Worm (Caenorhabditis elegans) whole organism, late embryonic: Measurements from ENCODE around the gene F10E7.11.

Source experiments
- C08G9.2 ChIP-seq: sonication (generic microtip); optimal IDR thresholded peaks from 2 replicates; lab custom pipeline; 2016; ENCODE audit warnings: mild to moderate bottlenecking, missing genetic modification characterization, moderate library complexity, missing compliant biosample characterization
- F13H6.1 ChIP-seq: sonication (generic microtip); optimal IDR thresholded peaks from 2 replicates; lab custom pipeline; 2016; ENCODE audit warnings: missing genetic modification characterization, missing compliant biosample characterization
- K02D7.2 ChIP-seq: sonication (generic microtip); optimal IDR thresholded peaks from 2 replicates; lab custom pipeline; 2017; ENCODE audit warnings: mild to moderate bottlenecking, missing genetic modification characterization, missing compliant biosample characterization
- ama-1 ChIP-seq: fragments of 150-350 bp; optimal IDR thresholded peaks from 2 replicates; lab custom pipeline; 2014
- ceh-14 ChIP-seq: sonication (generic microtip); optimal IDR thresholded peaks from 2 replicates; lab custom pipeline; 2016; ENCODE audit warnings: missing genotype, missing genetic modification characterization, missing compliant biosample characterization
- ceh-18 ChIP-seq: sonication (generic microtip); optimal IDR thresholded peaks from 2 replicates; lab custom pipeline; 2016; ENCODE audit warnings: missing genetic modification characterization, missing compliant biosample characterization
- ceh-19 ChIP-seq: fragments of 200-800 bp; sonication (Bioruptor generic); optimal IDR thresholded peaks from 2 replicates; lab custom pipeline; 2018; ENCODE audit warnings: mild to moderate bottlenecking, missing genetic modification characterization, missing compliant biosample characterization
- ceh-2 ChIP-seq: sonication (generic microtip); optimal IDR thresholded peaks from 2 replicates; lab custom pipeline; 2016; ENCODE audit warnings: missing genotype, missing genetic modification characterization, missing compliant biosample characterization
- ceh-22 ChIP-seq: sonication (generic microtip); optimal IDR thresholded peaks from 2 replicates; lab custom pipeline; 2017; ENCODE audit warnings: missing biosample characterization, missing genetic modification characterization
- ceh-24 ChIP-seq: sonication (generic microtip); optimal IDR thresholded peaks from 2 replicates; lab custom pipeline; 2016; ENCODE audit warnings: mild to moderate bottlenecking, missing genetic modification characterization, missing compliant biosample characterization
- ceh-31 ChIP-seq: sonication (generic microtip); optimal IDR thresholded peaks from 2 replicates; lab custom pipeline; 2016; ENCODE audit warnings: missing genetic modification characterization, missing compliant biosample characterization
- ceh-34 ChIP-seq: sonication (generic microtip); optimal IDR thresholded peaks from 2 replicates; lab custom pipeline; 2016; ENCODE audit warnings: mild to moderate bottlenecking, missing genetic modification characterization, missing compliant biosample characterization
- ceh-48 ChIP-seq: sonication (generic microtip); optimal IDR thresholded peaks from 2 replicates; lab custom pipeline; 2016; ENCODE audit warnings: missing genetic modification characterization, inconsistent platforms, missing compliant biosample characterization
- ceh-6 ChIP-seq: fragments of 200-800 bp; sonication (Bioruptor generic); optimal IDR thresholded peaks from 2 replicates; lab custom pipeline; 2018; ENCODE audit warnings: mild to moderate bottlenecking, missing genetic modification characterization, missing compliant biosample characterization
- che-1 ChIP-seq: sonication (generic microtip); optimal IDR thresholded peaks from 2 replicates; lab custom pipeline; 2016; ENCODE audit warnings: mild to moderate bottlenecking, missing genetic modification characterization, missing compliant biosample characterization
- dve-1 ChIP-seq: sonication (generic microtip); optimal IDR thresholded peaks from 2 replicates; lab custom pipeline; 2017; ENCODE audit warnings: antibody characterized with exemption, mild to moderate bottlenecking, missing genetic modification characterization, missing compliant biosample characterization
- elt-2 ChIP-seq: sonication (generic microtip); optimal IDR thresholded peaks from 2 replicates; lab custom pipeline; 2016; ENCODE audit warnings: missing genetic modification reagents, missing genetic modification characterization, missing compliant biosample characterization
- ets-4 ChIP-seq: sonication (generic microtip); optimal IDR thresholded peaks from 2 replicates; lab custom pipeline; 2016; ENCODE audit warnings: missing genetic modification characterization, missing compliant biosample characterization
- fax-1 ChIP-seq: sonication (generic microtip); optimal IDR thresholded peaks from 2 replicates; lab custom pipeline; 2016; ENCODE audit warnings: missing genotype, missing genetic modification characterization, missing compliant biosample characterization
- fkh-10 ChIP-seq: fragments of 150-350 bp; optimal IDR thresholded peaks from 2 replicates; lab custom pipeline; 2014; ENCODE audit warnings: missing biosample characterization, missing genetic modification reagents, missing genetic modification characterization
- fkh-6 ChIP-seq: sonication (generic microtip); optimal IDR thresholded peaks from 2 replicates; lab custom pipeline; 2016; ENCODE audit warnings: missing genetic modification characterization, missing compliant biosample characterization
- hlh-15 ChIP-seq: sonication (generic microtip); optimal IDR thresholded peaks from 2 replicates; lab custom pipeline; 2016; ENCODE audit warnings: missing genetic modification characterization, missing compliant biosample characterization
- hlh-30 ChIP-seq: sonication (generic microtip); optimal IDR thresholded peaks from 2 replicates; lab custom pipeline; 2017; ENCODE audit warnings: antibody characterized with exemption, missing genetic modification characterization, missing compliant biosample characterization; ENCODE audit not compliant: insufficient read depth
- hlh-6 ChIP-seq: sonication (generic microtip); optimal IDR thresholded peaks from 2 replicates; lab custom pipeline; 2016; ENCODE audit warnings: missing genotype, missing genetic modification characterization, missing compliant biosample characterization
- lim-6 ChIP-seq: sonication (generic microtip); optimal IDR thresholded peaks from 2 replicates; lab custom pipeline; 2016; ENCODE audit warnings: missing genetic modification characterization, missing compliant biosample characterization
- madf-2 ChIP-seq: sonication (generic microtip); optimal IDR thresholded peaks from 2 replicates; lab custom pipeline; 2017; ENCODE audit warnings: missing genetic modification characterization, missing compliant biosample characterization
- mec-3 ChIP-seq: sonication (generic microtip); optimal IDR thresholded peaks from 2 replicates; lab custom pipeline; 2016; ENCODE audit warnings: borderline replicate concordance, missing genetic modification characterization, missing compliant biosample characterization
- nfya-1 ChIP-seq: sonication (generic microtip); optimal IDR thresholded peaks from 2 replicates; lab custom pipeline; 2017; ENCODE audit warnings: missing genetic modification characterization, mild to moderate bottlenecking, missing compliant biosample characterization, antibody characterized with exemption, moderate library complexity
- nhr-11 ChIP-seq: fragments of 150-350 bp; optimal IDR thresholded peaks from 2 replicates; lab custom pipeline; 2014; ENCODE audit warnings: missing biosample characterization, missing genetic modification characterization
- npax-4 ChIP-seq: sonication (generic microtip); optimal IDR thresholded peaks from 2 replicates; lab custom pipeline; 2016; ENCODE audit warnings: missing genetic modification characterization, missing compliant biosample characterization
- odd-2 ChIP-seq: sonication (generic microtip); optimal IDR thresholded peaks from 2 replicates; lab custom pipeline; 2017; ENCODE audit warnings: antibody characterized with exemption, mild to moderate bottlenecking, missing genetic modification characterization, missing compliant biosample characterization
- pat-9 ChIP-seq: fragments of 200-800 bp; sonication (Bioruptor generic); optimal IDR thresholded peaks from 2 replicates; lab custom pipeline; 2018; ENCODE audit warnings: mild to moderate bottlenecking, missing genetic modification characterization, moderate library complexity, missing compliant biosample characterization
- pax-1 ChIP-seq: fragments of 150-350 bp; optimal IDR thresholded peaks from 2 replicates; lab custom pipeline; 2014; ENCODE audit warnings: missing biosample characterization, missing genetic modification characterization
- pha-2 ChIP-seq: sonication (generic microtip); optimal IDR thresholded peaks from 2 replicates; lab custom pipeline; 2017; ENCODE audit warnings: mild to moderate bottlenecking, missing genetic modification characterization, missing compliant biosample characterization
- pha-4 ChIP-seq: fragments of 150-350 bp; optimal IDR thresholded peaks from 2 replicates; lab custom pipeline; 2018; ENCODE audit warnings: missing biosample characterization, missing genetic modification reagents, missing genetic modification characterization
- pros-1 ChIP-seq: fragments of 150-350 bp; optimal IDR thresholded peaks from 2 replicates; lab custom pipeline; 2014; ENCODE audit warnings: missing biosample characterization, missing genetic modification reagents, missing genetic modification characterization
- ref-2 ChIP-seq: sonication (generic microtip); optimal IDR thresholded peaks from 2 replicates; lab custom pipeline; 2016; ENCODE audit warnings: missing genetic modification characterization, missing compliant biosample characterization
- rnt-1 ChIP-seq: sonication (generic microtip); optimal IDR thresholded peaks from 2 replicates; lab custom pipeline; 2016; ENCODE audit warnings: missing genetic modification characterization, missing compliant biosample characterization
- sox-4 ChIP-seq: sonication (generic microtip); optimal IDR thresholded peaks from 2 replicates; lab custom pipeline; 2017; ENCODE audit warnings: mild to moderate bottlenecking, missing genetic modification characterization, inconsistent platforms, missing compliant biosample characterization
- syd-9 ChIP-seq: sonication (generic microtip); optimal IDR thresholded peaks from 2 replicates; lab custom pipeline; 2016; ENCODE audit warnings: mild to moderate bottlenecking, missing genetic modification characterization, moderate library complexity, missing compliant biosample characterization
- tbx-2 ChIP-seq: sonication (generic microtip); optimal IDR thresholded peaks from 2 replicates; lab custom pipeline; 2016; ENCODE audit warnings: missing genetic modification characterization, missing compliant biosample characterization
- ttx-3 ChIP-seq: sonication (generic microtip); optimal IDR thresholded peaks from 2 replicates; lab custom pipeline; 2016; ENCODE audit warnings: missing genetic modification reagents, missing genetic modification characterization, missing compliant biosample characterization
- unc-42 ChIP-seq: sonication (generic microtip); optimal IDR thresholded peaks from 2 replicates; lab custom pipeline; 2016; ENCODE audit warnings: missing genotype, missing genetic modification characterization, missing compliant biosample characterization
- unc-55 ChIP-seq: sonication (generic microtip); optimal IDR thresholded peaks from 2 replicates; lab custom pipeline; 2017; ENCODE audit warnings: missing biosample characterization, missing genetic modification reagents, missing genetic modification characterization
- zip-5 ChIP-seq: sonication (generic microtip); optimal IDR thresholded peaks from 2 replicates; lab custom pipeline; 2016; ENCODE audit warnings: missing genetic modification characterization, missing compliant biosample characterization

F10E7.11 gene

DNA sequence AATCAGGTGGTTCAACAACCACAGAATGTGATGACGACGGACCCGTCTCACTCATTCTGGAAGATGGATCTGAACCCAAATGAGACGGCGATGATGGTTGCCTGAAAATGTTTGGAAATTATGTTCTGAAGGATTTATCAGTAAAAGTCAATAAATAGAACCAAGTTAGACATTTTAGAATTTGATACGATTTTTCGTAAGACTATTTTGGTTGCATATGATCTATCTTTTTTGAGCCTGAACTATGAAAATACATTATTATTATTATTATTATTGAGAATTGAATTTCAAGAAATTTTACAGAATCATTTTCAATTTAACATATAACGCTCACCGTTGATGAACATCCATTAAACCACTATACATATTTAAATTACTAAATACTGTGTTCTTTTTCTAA is 12.7 kb downstream of the F10E7.11 start, which contains the start of gene F10E7.9:
F10E7.9 (minus strand) TSS at position 101 of the 400 bp plus-strand sequence.
- no peak for TF ChIP-seq K02D7.2 (tag; lab: Kevin White, UChicago)
- TF ChIP-seq hlh-15 (tag; lab: Kevin White, UChicago) = no peak
- no peak for TF ChIP-seq sox-4 (tag; lab: Kevin White, UChicago)
- TF ChIP-seq unc-55 (GFP tag; lab: Kevin White, UChicago) = no peak
- TF ChIP-seq madf-2 (tag; lab: Kevin White, UChicago) = no peak
- no peak for TF ChIP-seq ceh-22 (tag; lab: Kevin White, UChicago)
- TF ChIP-seq ceh-2 (tag; lab: Kevin White, UChicago) = no peak
- TF ChIP-seq, all 69 proteins: peak for 0

- no peak for TF ChIP-seq pat-9 (tag; lab: Kevin White, UChicago)
- no peak for TF ChIP-seq ama-1 (lab: Kevin White, UChicago)
- no peak for TF ChIP-seq ceh-18 (tag; lab: Kevin White, UChicago)
- no peak for TF ChIP-seq ceh-31 (tag; lab: Kevin White, UChicago)
- no peak for TF ChIP-seq pha-4
- TF ChIP-seq ceh-24 (tag; lab: Kevin White, UChicago) = no peak
- no peak for TF ChIP-seq ceh-2 (tag; lab: Kevin White, UChicago)
- TF ChIP-seq fkh-6 = no peak
- no peak for TF ChIP-seq F13H6.1 (tag; lab: Kevin White, UChicago)
- TF ChIP-seq ceh-19 (GFP tag; lab: Kevin White, UChicago) = no peak
- no peak for TF ChIP-seq nhr-11
- no peak for TF ChIP-seq sox-4 (tag; lab: Kevin White, UChicago)
- TF ChIP-seq fax-1 (tag; lab: Kevin White, UChicago) = no peak
- no peak for TF ChIP-seq pha-2
- TF ChIP-seq lim-6 (tag; lab: Kevin White, UChicago) = no peak
- no peak for TF ChIP-seq fkh-10 (GFP tag; lab: Kevin White, UChicago)
- no peak for TF ChIP-seq C08G9.2
- TF ChIP-seq, all 69 proteins: peak for 0
Observed at ce11 chrII:7106313-7106712, 16.4 kb downstream of the F10E7.11 start.

DNA sequence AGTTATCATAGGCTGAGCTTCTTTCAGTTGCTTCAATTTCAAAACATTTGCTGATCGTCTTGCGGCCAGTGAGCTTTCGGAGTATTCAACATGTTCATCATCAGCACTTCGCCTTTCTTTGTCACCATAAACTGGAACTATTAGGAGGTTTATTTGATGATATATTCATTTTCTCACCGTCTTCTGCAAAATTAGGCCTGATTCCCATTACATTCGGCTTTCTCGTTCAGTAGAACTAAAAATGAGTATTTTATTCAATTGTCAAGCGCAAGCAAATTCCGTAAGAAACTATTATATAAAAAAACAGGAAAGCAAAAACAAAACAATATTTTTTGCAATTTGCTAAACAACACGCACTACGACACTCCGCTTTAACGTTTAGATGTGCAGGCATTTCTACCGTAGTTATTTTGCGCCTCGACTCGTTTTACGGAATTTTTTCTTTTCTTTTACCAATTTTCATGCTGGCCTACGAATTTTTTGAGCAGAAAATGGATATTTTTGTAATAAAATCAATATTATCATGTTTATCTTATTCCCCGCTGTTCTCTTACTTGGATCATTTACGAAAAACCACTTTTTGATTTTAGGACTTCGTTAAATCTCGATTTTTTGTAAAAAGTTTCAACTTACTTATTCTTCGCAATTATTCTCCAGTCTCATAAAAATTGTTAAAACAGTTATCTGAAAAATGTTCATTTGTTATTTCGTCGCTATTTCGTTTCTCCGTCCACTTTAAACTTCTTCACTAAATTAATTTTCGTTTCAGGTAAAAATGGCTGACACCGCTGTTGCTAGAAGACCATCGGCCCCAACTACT is 17.7 kb downstream of the F10E7.11 start, which contains the start of the genes farl-11 and rpl-33:
farl-11 (minus strand) TSS at position 242 of the 820 bp plus-strand sequence.
rpl-33 (plus strand) TSS at position 770 of the 820 bp plus-strand sequence.
- TF ChIP-seq ref-2 (peak; percentile 29), pat-9 (tag; lab: Kevin White, UChicago) (no peak), ceh-18 (tag; lab: Kevin White, UChicago) (peak; percentile 54), ceh-24 (tag; lab: Kevin White, UChicago) (no peak), rnt-1 (tag; lab: Kevin White, UChicago) (peak; percentile 19), zip-5 (tag; lab: Kevin White, UChicago) (no peak), syd-9 (tag; lab: Kevin White, UChicago) (no peak), pha-2 (no peak), ceh-6 (GFP tag; lab: Kevin White, UChicago) (no peak), hlh-30 (tag; lab: Kevin White, UChicago) (no peak), hlh-6 (tag; lab: Kevin White, UChicago) (no peak), unc-42 (tag; lab: Kevin White, UChicago) (peak; percentile 6), nfya-1 (peak; percentile 73), che-1 (tag; lab: Kevin White, UChicago) (no peak), sox-4 (tag; lab: Kevin White, UChicago) (no peak), elt-2 (tag; lab: Kevin White, UChicago) (peak; percentile 42), pax-1 (tag; lab: Kevin White, UChicago) (peak; percentile 19), dve-1 (tag; lab: Kevin White, UChicago) (peak; percentile 50), ets-4 (peak; percentile 39), tbx-2 (peak; percentile 52), ceh-34 (tag; lab: Kevin White, UChicago) (peak; percentile 23), ceh-14 (tag; lab: Kevin White, UChicago) (no peak), pros-1 (tag; lab: Kevin White, UChicago) (no peak), K02D7.2 (tag; lab: Kevin White, UChicago) (no peak), npax-4 (no peak), hlh-15 (tag; lab: Kevin White, UChicago) (no peak), ceh-22 (tag; lab: Kevin White, UChicago) (no peak), ttx-3 (tag; lab: Kevin White, UChicago) (no peak), ceh-31 (tag; lab: Kevin White, UChicago) (peak; percentile 80), odd-2 (tag; lab: Kevin White, UChicago) (no peak), fkh-10 (GFP tag; lab: Kevin White, UChicago) (no peak), unc-55 (GFP tag; lab: Kevin White, UChicago) (peak; percentile 38), ceh-48 (no peak), mec-3 (no peak), fax-1 (tag; lab: Kevin White, UChicago) (no peak)
- TF ChIP-seq, all 69 proteins: peak for 13
